Fruit fly (Drosophila melanogaster): ENCODE results near the gene Ranbp21.

Ranbp21 gene

DNA sequence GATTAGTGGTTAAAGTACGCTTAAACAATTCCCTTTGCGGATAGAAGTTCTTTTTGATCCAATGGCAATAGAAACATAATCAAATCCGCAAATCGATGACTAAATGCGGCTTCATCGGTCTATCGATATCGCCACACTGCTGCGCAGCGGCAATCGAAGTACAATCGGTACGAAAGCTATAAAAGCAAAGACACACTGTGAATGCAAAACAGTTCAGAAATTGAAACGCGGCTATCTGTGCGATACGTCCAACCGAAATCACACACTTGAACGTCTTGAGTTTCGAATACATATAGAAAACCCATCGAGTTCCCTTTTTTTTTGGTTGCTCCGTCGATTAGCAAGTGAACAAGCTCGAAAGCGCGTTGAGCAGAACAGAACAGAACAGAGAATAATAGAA is 47.1 kb downstream of the Ranbp21 start, which contains the start of gene CG14207 (continued):
- TF ChIP-seq Sox102F (GFP tag; optimal IDR thresholded peaks at IDR 0.05) (no peak), ase (GFP tag; IDR thresholded peaks at IDR 0.05) (no peak), CG15073 (GFP tag; optimal IDR thresholded peaks at IDR 0.05) (no peak), ato (GFP tag; IDR thresholded peaks at IDR 0.05; ENCODE audit: partially characterized antibody) (peak; percentile 82), HHEX (GFP tag; optimal IDR thresholded peaks at IDR 0.05) (peak; percentile 44), YL-1 (GFP tag; optimal IDR thresholded peaks at IDR 0.05) (peak; percentile 10), nau (GFP tag; optimal IDR thresholded peaks at IDR 0.05) (no peak), Dip3 (GFP tag; optimal IDR thresholded peaks at IDR 0.05) (peak; percentile 2), Pdp1 (GFP tag; optimal IDR thresholded peaks at IDR 0.05) (peak in 1 of 2 experiments; percentile 6), unc-4 (GFP tag; IDR thresholded peaks at IDR 0.05; ENCODE audit: partially characterized antibody) (peak; percentile 67), cato (GFP tag; optimal IDR thresholded peaks at IDR 0.05; ENCODE audit: borderline replicate concordance) (no peak), CG8765 (GFP tag; IDR thresholded peaks at IDR 0.05) (no peak), Atf6 (GFP tag; IDR thresholded peaks at IDR 0.05) (peak; percentile 32), dmrt99B (tag; optimal IDR thresholded peaks at IDR 0.05) (peak; percentile 16), B-H2 (GFP tag; optimal IDR thresholded peaks at IDR 0.05) (peak; percentile 47), sqz (GFP tag; optimal IDR thresholded peaks at IDR 0.05) (peak; percentile 22), CG11504 (tag; optimal IDR thresholded peaks at IDR 0.05) (peak; percentile 31), CG17568 (GFP tag; optimal IDR thresholded peaks at IDR 0.05) (no peak), Blimp-1 (GFP tag; optimal IDR thresholded peaks at IDR 0.05) (no peak), Fer1 (GFP tag; optimal IDR thresholded peaks at IDR 0.05) (peak; percentile 28), NFAT (GFP tag; IDR thresholded peaks at IDR 0.05) (peak; percentile 23; the same call in 1 of the 2 replicates), gfzf (GFP tag; optimal IDR thresholded peaks at IDR 0.05) (peak; percentile 3), jumu (GFP tag; optimal IDR thresholded peaks at IDR 0.05) (no peak), Oli (tag; optimal IDR thresholded peaks at IDR 0.05) (no peak), ftz-f1 (GFP tag; optimal IDR thresholded peaks at IDR 0.05) (no peak), HLH54F (GFP tag; optimal IDR thresholded peaks at IDR 0.05) (no peak), CG11723 (GFP tag; optimal IDR thresholded peaks at IDR 0.05) (no peak), CG9727 (GFP tag; optimal IDR thresholded peaks at IDR 0.05) (no peak), repo (GFP tag; optimal IDR thresholded peaks at IDR 0.05) (no peak), CG31365 (tag; optimal IDR thresholded peaks at IDR 0.05) (no peak), D19A (tag; optimal IDR thresholded peaks at IDR 0.05) (peak; percentile 20), bowl (GFP tag; IDR thresholded peaks at IDR 0.05) (no peak), Neu2 (GFP tag; optimal IDR thresholded peaks at IDR 0.05; ENCODE audit: borderline replicate concordance) (no peak), stwl (tag; optimal IDR thresholded peaks at IDR 0.05) (peak; percentile 73), CG16815 (GFP tag; optimal IDR thresholded peaks at IDR 0.05) (no peak), CG32772 (GFP tag; IDR thresholded peaks at IDR 0.05) (no peak), Stat92E (GFP tag; optimal IDR thresholded peaks at IDR 0.05) (no peak), Hr51 (GFP tag; optimal IDR thresholded peaks at IDR 0.05) (no peak), pzg (GFP tag; optimal IDR thresholded peaks at IDR 0.05) (peak; percentile 51), Scr (GFP tag; IDR thresholded peaks at IDR 0.05; ENCODE audit: partially characterized antibody) (peak; percentile 67), so (GFP tag; IDR thresholded peaks at IDR 0.05) (peak; percentile 37; the same call in 1 of the 3 replicates), en (GFP tag; optimal IDR thresholded peaks at IDR 0.05) (no peak), seq (GFP tag; IDR thresholded peaks at IDR 0.05) (no peak), CG5180 (GFP tag; optimal IDR thresholded peaks at IDR 0.05) (peak; percentile 12), Bgb (GFP tag; IDR thresholded peaks at IDR 0.05; ENCODE audit: partially characterized antibody) (peak; percentile 78), eyg (GFP tag; optimal IDR thresholded peaks at IDR 0.05) (peak; percentile 8), Sox100B (GFP tag; optimal IDR thresholded peaks at IDR 0.05) (no peak), CG4328 (GFP tag; optimal IDR thresholded peaks at IDR 0.05) (no peak), hb (GFP tag; IDR thresholded peaks at IDR 0.05; ENCODE audit: partially characterized antibody) (peak; percentile 75; the same call in 2 of the 3 replicates)

Measured in whole organism, embryonic.